Worm (Caenorhabditis elegans) whole organism, young adult: ENCODE data around the gene fbxa-78.
"Not testable (repeated sequence)": the region's sequence is repeated elsewhere in the genome, so short reads cannot be mapped to it uniquely, and the experiment has no call there.

ENCODE experiments used
- B0019.2 ChIP-seq: fragments of 200-800 bp; sonication (Bioruptor generic); conservative IDR thresholded peaks from 2 replicates; pipeline ENCODE4 v1.3.6; 2022; ENCODE audit warnings: missing genetic modification reagents, missing genetic modification characterization, missing compliant biosample characterization
- F22D6.2 ChIP-seq: sonication (generic microtip); optimal IDR thresholded peaks from 2 replicates; lab custom pipeline; 2016; ENCODE audit warnings: mild to moderate bottlenecking, missing genetic modification characterization, missing compliant biosample characterization
- F52B5.7 ChIP-seq: sonication (generic microtip); optimal IDR thresholded peaks from 2 replicates; lab custom pipeline; 2016; ENCODE audit warnings: mild to moderate bottlenecking, missing genetic modification characterization, missing compliant biosample characterization
- Y53F4B.3 ChIP-seq: fragments of 200-800 bp; sonication (Bioruptor generic); IDR thresholded peaks from 2 replicates; pipeline ENCODE4 v1.3.6; 2022; ENCODE audit warnings: missing genetic modification reagents, missing genetic modification characterization, missing compliant biosample characterization
- Y53G8AR.9 ChIP-seq: fragments of 200-800 bp; sonication (Bioruptor generic); conservative IDR thresholded peaks from 2 replicates; pipeline ENCODE4 v1.3.6; 2022; ENCODE audit warnings: missing genetic modification reagents, missing genetic modification characterization, missing compliant biosample characterization
- ZK185.1 ChIP-seq: sonication (generic microtip); optimal IDR thresholded peaks from 2 replicates; lab custom pipeline; 2016; ENCODE audit warnings: mild to moderate bottlenecking, missing genetic modification characterization, missing compliant biosample characterization; ENCODE audit not compliant: poor library complexity, severe bottlenecking
- akir-1 ChIP-seq: fragments of 200-800 bp; sonication (Bioruptor generic); optimal IDR thresholded peaks from 2 replicates; lab custom pipeline; 2018; ENCODE audit warnings: mild to moderate bottlenecking, missing genetic modification characterization, moderate library complexity, missing compliant biosample characterization
- ama-1 ChIP-seq, 3 experiments: fragments of 150-350 bp in 1 of 3; sonication (generic microtip) in 2 of 3; optimal IDR thresholded peaks; 2 replicates each; lab custom pipeline; 2014 to 2018; ENCODE audit warnings: missing biosample characterization in 2 of 3, missing genetic modification characterization in 2 of 3, missing genetic modification reagents in 2 of 3
- aptf-2 ChIP-seq: fragments of 200-800 bp; sonication (Bioruptor generic); conservative IDR thresholded peaks from 2 replicates; pipeline ENCODE4 v1.3.6; 2022; ENCODE audit warnings: missing genetic modification reagents, missing genetic modification characterization, missing compliant biosample characterization
- cebp-1 ChIP-seq, 2 experiments: fragments of 200-800 bp in 1 of 2; sonication (Bioruptor generic) in 1 of 2; sonication (generic microtip) in 1 of 2; IDR thresholded peaks in 1 of 2; optimal IDR thresholded peaks in 1 of 2; 2 replicates each; pipeline versions ENCODE4 v1.3.6 to Lab custom; 2017 to 2022; ENCODE audit warnings: missing compliant biosample characterization in 2 of 2, missing genetic modification characterization in 2 of 2, mild to moderate bottlenecking in 1 of 2, missing genetic modification reagents in 1 of 2, moderate library complexity in 1 of 2
- ceh-40 ChIP-seq: fragments of 200-800 bp; sonication (Bioruptor generic); IDR thresholded peaks from 2 replicates; pipeline ENCODE4 v1.3.6; 2022; ENCODE audit warnings: missing genetic modification characterization, missing compliant biosample characterization
- ceh-58 ChIP-seq: fragments of 200-800 bp; sonication (Bioruptor generic); IDR thresholded peaks from 2 replicates; pipeline ENCODE4 v1.3.6; 2022; ENCODE audit warnings: missing genetic modification characterization, missing compliant biosample characterization
- chd-7 ChIP-seq: sonication (generic microtip); optimal IDR thresholded peaks from 2 replicates; lab custom pipeline; 2016; ENCODE audit warnings: mild to moderate bottlenecking, missing genetic modification characterization, moderate library complexity, missing compliant biosample characterization
- egl-18 ChIP-seq: fragments of 200-800 bp; sonication (Bioruptor generic); IDR thresholded peaks from 2 replicates; pipeline ENCODE4 v1.3.6; 2022; ENCODE audit warnings: missing genetic modification reagents, missing genetic modification characterization, missing compliant biosample characterization
- fkh-3 ChIP-seq: sonication (generic microtip); optimal IDR thresholded peaks from 2 replicates; lab custom pipeline; 2016; ENCODE audit warnings: mild to moderate bottlenecking, missing genetic modification characterization, missing compliant biosample characterization
- hmg-1.2 ChIP-seq: fragments of 200-800 bp; sonication (Bioruptor generic); IDR thresholded peaks from 2 replicates; pipeline ENCODE4 v1.3.6; 2022; ENCODE audit warnings: missing genetic modification reagents, missing genetic modification characterization, missing compliant biosample characterization
- lag-1 ChIP-seq: fragments of 200-800 bp; sonication (Bioruptor generic); IDR thresholded peaks from 2 replicates; pipeline ENCODE4 v1.3.6; 2022; ENCODE audit warnings: missing genetic modification reagents, missing genetic modification characterization, missing compliant biosample characterization
- let-526 ChIP-seq: fragments of 200-800 bp; sonication (Bioruptor generic); IDR thresholded peaks from 2 replicates; pipeline ENCODE4 v1.3.6; 2022; ENCODE audit warnings: missing genetic modification reagents, missing genetic modification characterization, missing compliant biosample characterization
- lin-26 ChIP-seq: fragments of 200-800 bp; sonication (Bioruptor generic); IDR thresholded peaks from 2 replicates; pipeline ENCODE4 v1.3.6; 2022; ENCODE audit warnings: missing genetic modification reagents, missing genetic modification characterization, missing compliant biosample characterization
- madf-10 ChIP-seq: sonication (generic microtip); optimal IDR thresholded peaks from 2 replicates; lab custom pipeline; 2016; ENCODE audit warnings: mild to moderate bottlenecking, missing genetic modification characterization, missing compliant biosample characterization
- madf-8 ChIP-seq: fragments of 200-800 bp; sonication (Bioruptor generic); conservative IDR thresholded peaks from 2 replicates; pipeline ENCODE4 v1.3.6; 2022; ENCODE audit warnings: missing genetic modification reagents, missing genetic modification characterization, missing compliant biosample characterization
- mcd-1 ChIP-seq: fragments of 200-800 bp; sonication (Bioruptor generic); IDR thresholded peaks from 2 replicates; pipeline ENCODE4 v1.3.6; 2022; ENCODE audit warnings: missing genetic modification reagents, missing genetic modification characterization, missing compliant biosample characterization
- nfyb-1 ChIP-seq: fragments of 200-800 bp; sonication (Bioruptor generic); IDR thresholded peaks from 2 replicates; pipeline ENCODE4 v1.3.6; 2022; ENCODE audit warnings: missing genetic modification reagents, missing genetic modification characterization, missing compliant biosample characterization
- nhr-27 ChIP-seq: fragments of 200-800 bp; sonication (Bioruptor generic); optimal IDR thresholded peaks from 2 replicates; lab custom pipeline; 2018; ENCODE audit warnings: mild to moderate bottlenecking, missing genetic modification characterization, moderate library complexity, missing compliant biosample characterization
- nhr-80 ChIP-seq: sonication (generic microtip); optimal IDR thresholded peaks from 2 replicates; lab custom pipeline; 2016; ENCODE audit warnings: missing genetic modification characterization, missing compliant biosample characterization
- pbrm-1 ChIP-seq: fragments of 200-800 bp; sonication (Bioruptor generic); IDR thresholded peaks from 2 replicates; pipeline ENCODE4 v1.3.6; 2022; ENCODE audit warnings: missing genetic modification reagents, missing genetic modification characterization, missing compliant biosample characterization
- rpc-1 ChIP-seq, 2 experiments: fragments of 150-350 bp in 1 of 2; sonication (generic microtip) in 1 of 2; optimal IDR thresholded peaks; 2 replicates each; lab custom pipeline; 2014 to 2018; ENCODE audit warnings: missing biosample characterization in 1 of 2, missing genetic modification characterization in 1 of 2, missing genetic modification reagents in 1 of 2, missing genotype in 1 of 2
- sdz-38 ChIP-seq: sonication (generic microtip); optimal IDR thresholded peaks from 2 replicates; lab custom pipeline; 2016; ENCODE audit warnings: missing genotype, missing genetic modification characterization, missing compliant biosample characterization
- tbx-9 ChIP-seq: sonication (generic microtip); optimal IDR thresholded peaks from 2 replicates; lab custom pipeline; 2016; ENCODE audit warnings: borderline replicate concordance, missing genetic modification characterization, inconsistent platforms, missing compliant biosample characterization
- tlf-1 ChIP-seq: fragments of 200-800 bp; sonication (Bioruptor generic); optimal IDR thresholded peaks from 2 replicates; lab custom pipeline; 2018; ENCODE audit warnings: mild to moderate bottlenecking, missing genetic modification characterization, missing compliant biosample characterization
- ztf-22 ChIP-seq: fragments of 200-800 bp; sonication (Bioruptor generic); optimal IDR thresholded peaks from 2 replicates; lab custom pipeline; 2018; ENCODE audit warnings: mild to moderate bottlenecking, missing genetic modification characterization, moderate library complexity, missing compliant biosample characterization
- ztf-28 ChIP-seq: fragments of 200-800 bp; sonication (Bioruptor generic); IDR thresholded peaks from 2 replicates; pipeline ENCODE4 v1.3.6; 2022; ENCODE audit warnings: missing genetic modification reagents, missing genetic modification characterization, missing compliant biosample characterization
- ztf-3 ChIP-seq: fragments of 200-800 bp; sonication (Bioruptor generic); optimal IDR thresholded peaks from 2 replicates; lab custom pipeline; 2018; ENCODE audit warnings: mild to moderate bottlenecking, missing genetic modification characterization, missing compliant biosample characterization

fbxa-78 gene

ce11 chrIII:1258358-1258757, at the start of gene fbxa-78:
Gene fbxa-78, minus strand, starts transcription at chrIII:1258458.
- TF ChIP-seq ZK185.1 (tag; lab: Kevin White, UChicago); ztf-28 (GFP tag; lab: Robert Waterston, UW); fkh-3 (tag; lab: Kevin White, UChicago): not testable (repeated sequence)

ce11 chrIII:1307333-1307732, 49.1 kb upstream of the fbxa-78 start:
- TF ChIP-seq ztf-28 (GFP tag; lab: Robert Waterston, UW): no peak
- no peak for TF ChIP-seq madf-8 (GFP tag; lab: Robert Waterston, UW)
- no peak for TF ChIP-seq tlf-1 (GFP tag; lab: Kevin White, UChicago)
- TF ChIP-seq hmg-1.2 (GFP tag; lab: Robert Waterston, UW): peak; percentile 84
- TF ChIP-seq ztf-3 (GFP tag; lab: Kevin White, UChicago): no peak
- TF ChIP-seq pbrm-1: no peak

ce11 chrIII:1303414-1303813, 45.2 kb upstream of the fbxa-78 start, which contains the start of gene fbxa-75:
Gene fbxa-75, plus strand, starts transcription at chrIII:1303714.
- TF ChIP-seq lag-1 (no peak), F52B5.7 (no peak), B0019.2 (GFP tag; lab: Robert Waterston, UW) (no peak), tbx-9 (tag; lab: Kevin White, UChicago) (no peak), egl-18 (no peak), Y53G8AR.9 (GFP tag; lab: Robert Waterston, UW) (no peak)

- TF ChIP-seq akir-1 (no peak), ama-1 (optimal IDR thresholded peaks at IDR 0.05; lab: Kevin White, UChicago) (no peak), ama-1 (GFP tag; optimal IDR thresholded peaks at IDR 0.05; lab: Kevin White, UChicago) (no peak), ztf-22 (no peak), chd-7 (no peak), rpc-1 (optimal IDR thresholded peaks at IDR 0.05; lab: Kevin White, UChicago) (no peak), rpc-1 (tag; optimal IDR thresholded peaks at IDR 0.05; lab: Kevin White, UChicago) (no peak), madf-10 (tag; lab: Kevin White, UChicago) (no peak), let-526 (no peak)
- TF ChIP-seq, all 124 proteins: peak for 0
These were observed 39.3 kb upstream of the fbxa-78 start, which contains the start of gene fbxa-28 for ce11 chrIII:1297604-1298003. Gene fbxa-28, plus strand, starts transcription at chrIII:1297904.

ce11 chrIII:1295149-1295716, 37.0 kb upstream of the fbxa-78 start, which contains the start of gene fbxa-35:
Gene fbxa-35, plus strand, starts transcription at chrIII:1295666.
- TF ChIP-seq nhr-80 (tag; lab: Kevin White, UChicago) (peak; percentile 13), Y53F4B.3 (GFP tag; lab: Robert Waterston, UW) (no peak)

- TF ChIP-seq F22D6.2 (tag; lab: Kevin White, UChicago) (no peak), ceh-58 (GFP tag; lab: Robert Waterston, UW) (no peak), cebp-1 (GFP tag; IDR thresholded peaks at IDR 0.05; lab: Robert Waterston, UW) (no peak), cebp-1 (tag; optimal IDR thresholded peaks at IDR 0.05; lab: Kevin White, UChicago) (no peak), lin-26 (GFP tag; lab: Robert Waterston, UW) (no peak), aptf-2 (GFP tag; lab: Robert Waterston, UW) (no peak), mcd-1 (no peak), nhr-27 (tag; lab: Kevin White, UChicago) (no peak), sdz-38 (tag; lab: Kevin White, UChicago) (no peak), nfyb-1 (GFP tag; lab: Robert Waterston, UW) (no peak), ceh-40 (GFP tag; lab: Robert Waterston, UW) (no peak)
These were observed 34.9 kb upstream of the fbxa-78 start, which contains the start of gene fbxa-36 for ce11 chrIII:1293135-1293534. Gene fbxa-36, minus strand, starts transcription at chrIII:1293235.
